Worm (Caenorhabditis elegans): Measurements from ENCODE around the gene dod-6.
"Not testable (repeated sequence)": the region's sequence is repeated elsewhere in the genome, so short reads cannot be mapped to it uniquely, and the experiment has no call there.

Gene dod-6

ce11 chrIII:10195911-10196310, 1.6 kb upstream of the dod-6 start:
- no peak for TF ChIP-seq unc-62 (GFP tag; optimal IDR thresholded peaks at IDR 0.05)

ce11 chrIII:10196796-10197195, 720 bp upstream of the dod-6 start:
- no peak for TF ChIP-seq unc-62 (GFP tag; optimal IDR thresholded peaks at IDR 0.05)

ce11 chrIII:10199052-10199451, 1.5 kb downstream of the dod-6 start, which contains the start of gene T20G5.8:
Gene T20G5.8, plus strand, starts transcription at chrIII:10199352.
- TF ChIP-seq unc-62 (GFP tag; optimal IDR thresholded peaks at IDR 0.05): no peak

- no peak for TF ChIP-seq unc-62 (GFP tag; optimal IDR thresholded peaks at IDR 0.05)
These were observed 3.7 kb downstream of the dod-6 start, which contains the start of the genes T20G5.13 and T20G5.12 for ce11 chrIII:10201235-10201634. Gene T20G5.13, minus strand, starts transcription at chrIII:10201335. Gene T20G5.12, plus strand, starts transcription at chrIII:10201604.

ce11 chrIII:10202391-10202790, 4.9 kb downstream of the dod-6 start:
- TF ChIP-seq unc-62 (GFP tag; optimal IDR thresholded peaks at IDR 0.05): no peak

- TF ChIP-seq unc-62 (GFP tag; optimal IDR thresholded peaks at IDR 0.05): no peak
These were observed 5.7 kb downstream of the dod-6 start, which contains the start of gene chc-1 for ce11 chrIII:10202894-10203871. Gene chc-1, plus strand, starts transcription at chrIII:10203821.

- TF ChIP-seq unc-62 (GFP tag; optimal IDR thresholded peaks at IDR 0.05): no peak
These were observed 8.8 kb downstream of the dod-6 start for ce11 chrIII:10206352-10206751.

ce11 chrIII:10209703-10210102, 12.2 kb downstream of the dod-6 start, which contains the start of gene T20G5.9:
Gene T20G5.9, plus strand, starts transcription at chrIII:10209840.
- TF ChIP-seq unc-62 (GFP tag; optimal IDR thresholded peaks at IDR 0.05): no peak

- TF ChIP-seq unc-62 (GFP tag; optimal IDR thresholded peaks at IDR 0.05): no peak
These were observed 14.5 kb downstream of the dod-6 start, which contains the start of the genes blos-1 and best-18 for ce11 chrIII:10211889-10212494. Gene blos-1, minus strand, starts transcription at chrIII:10211946. Gene best-18, plus strand, starts transcription at chrIII:10212396.

ce11 chrIII:10214540-10214979, 17.0 kb downstream of the dod-6 start:
- no peak for TF ChIP-seq unc-62 (GFP tag; optimal IDR thresholded peaks at IDR 0.05)

ce11 chrIII:10215882-10216281, 18.4 kb downstream of the dod-6 start:
- no peak for TF ChIP-seq unc-62 (GFP tag; optimal IDR thresholded peaks at IDR 0.05)

ce11 chrIII:10216585-10217278, 19.2 kb downstream of the dod-6 start, which contains the start of gene cts-1:
Gene cts-1, minus strand, starts transcription at chrIII:10216635.
- no peak for TF ChIP-seq unc-62 (GFP tag; optimal IDR thresholded peaks at IDR 0.05)

ce11 chrIII:10218587-10218986, 21.1 kb downstream of the dod-6 start, which contains the start of the genes rde-4 and cox-14:
Gene rde-4, minus strand, starts transcription at chrIII:10218646.
Gene cox-14, plus strand, starts transcription at chrIII:10218942.
- no peak for TF ChIP-seq unc-62 (GFP tag; optimal IDR thresholded peaks at IDR 0.05)

- TF ChIP-seq unc-62 (GFP tag; optimal IDR thresholded peaks at IDR 0.05): not testable (repeated sequence)
These were observed 24.3 kb downstream of the dod-6 start, which contains the start of gene Y70G10A.4 for ce11 chrIII:10221860-10222259. Gene Y70G10A.4, plus strand, starts transcription at chrIII:10222160.

ce11 chrIII:10231641-10232040, 34.1 kb downstream of the dod-6 start:
- TF ChIP-seq unc-62 (GFP tag; optimal IDR thresholded peaks at IDR 0.05): no peak
